Worm (Caenorhabditis elegans) whole organism, L4/young adult: ENCODE measurements around the gene mig-10.

Experiments used
- W03F9.2 ChIP-seq: fragments of 150-350 bp; optimal IDR thresholded peaks from 2 replicates; lab custom pipeline; 2014; ENCODE audit warnings: missing biosample characterization, missing genetic modification characterization
- dao-5 ChIP-seq: sonication (generic microtip); optimal IDR thresholded peaks from 2 replicates; lab custom pipeline; 2016; ENCODE audit warnings: missing genotype, missing genetic modification characterization, moderate library complexity, missing compliant biosample characterization

DNA sequence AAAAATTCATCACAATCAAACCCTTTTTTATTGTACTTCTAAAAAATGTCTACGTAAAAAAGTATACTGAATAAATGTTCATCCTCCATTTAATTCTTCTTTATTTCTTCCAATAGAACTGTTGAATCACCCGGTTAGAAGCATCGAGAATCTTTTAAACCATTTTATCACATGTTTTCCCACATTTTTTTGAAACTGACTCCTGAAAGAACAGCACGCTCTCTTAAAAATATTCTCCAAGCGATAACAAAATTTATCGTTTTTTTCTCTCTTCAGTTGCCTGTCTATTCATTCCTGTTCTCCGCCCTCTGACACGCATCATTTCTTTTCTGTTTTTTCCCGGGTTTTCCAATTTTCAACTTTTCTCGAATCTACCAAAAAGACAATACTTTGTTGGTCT lies 45.5 kb downstream of the mig-10 start, which contains the start of gene F10E9.12:
- no peak for TF ChIP-seq W03F9.2 (tag; lab: Kevin White, UChicago)
- no peak for TF ChIP-seq dao-5 (tag; lab: Kevin White, UChicago)
